Worm (Caenorhabditis elegans) whole organism, young adult: ENCODE data around the gene H03A11.13.

Experiments used
- Y53F4B.3 ChIP-seq: fragments of 200-800 bp; sonication (Bioruptor generic); IDR thresholded peaks from 2 replicates; pipeline ENCODE4 v1.3.6; 2022; ENCODE audit warnings: missing genetic modification reagents, missing genetic modification characterization, missing compliant biosample characterization
- Y79H2A.3 ChIP-seq: fragments of 200-800 bp; sonication (Bioruptor generic); conservative IDR thresholded peaks from 2 replicates; pipeline ENCODE4 v1.3.6; 2022; ENCODE audit warnings: missing genetic modification reagents, missing genetic modification characterization, missing compliant biosample characterization
- aptf-3 ChIP-seq: fragments of 200-800 bp; sonication (Bioruptor generic); IDR thresholded peaks from 2 replicates; pipeline ENCODE4 v1.3.6; 2022; ENCODE audit warnings: missing genetic modification characterization, missing compliant biosample characterization
- ccch-3 ChIP-seq: fragments of 200-800 bp; sonication (Bioruptor generic); optimal IDR thresholded peaks from 2 replicates; lab custom pipeline; 2018; ENCODE audit warnings: mild to moderate bottlenecking, missing genetic modification characterization, missing compliant biosample characterization
- ceh-40 ChIP-seq: fragments of 200-800 bp; sonication (Bioruptor generic); IDR thresholded peaks from 2 replicates; pipeline ENCODE4 v1.3.6; 2022; ENCODE audit warnings: missing genetic modification characterization, missing compliant biosample characterization
- ets-4 ChIP-seq: fragments of 200-800 bp; sonication (Bioruptor generic); optimal IDR thresholded peaks from 2 replicates; lab custom pipeline; 2018; ENCODE audit warnings: mild to moderate bottlenecking, missing genetic modification characterization, missing compliant biosample characterization
- hmg-1.2 ChIP-seq: fragments of 200-800 bp; sonication (Bioruptor generic); IDR thresholded peaks from 2 replicates; pipeline ENCODE4 v1.3.6; 2022; ENCODE audit warnings: missing genetic modification reagents, missing genetic modification characterization, missing compliant biosample characterization
- lir-1 ChIP-seq: fragments of 200-800 bp; sonication (Bioruptor generic); conservative IDR thresholded peaks from 2 replicates; pipeline ENCODE4 v1.3.6; 2022; ENCODE audit warnings: missing genetic modification reagents, missing genetic modification characterization, missing compliant biosample characterization
- mxl-1 ChIP-seq: sonication (generic microtip); optimal IDR thresholded peaks from 2 replicates; lab custom pipeline; 2016; ENCODE audit warnings: missing genetic modification characterization, missing compliant biosample characterization
- nfya-2 ChIP-seq: fragments of 200-800 bp; sonication (Bioruptor generic); IDR thresholded peaks from 2 replicates; pipeline ENCODE4 v1.3.6; 2022; ENCODE audit warnings: missing genetic modification reagents, missing genetic modification characterization, missing compliant biosample characterization
- snpc-4 ChIP-seq, 5 experiments: fragments of 150-350 bp in 1 of 5; sonication (generic microtip) in 4 of 5; optimal IDR thresholded peaks; 2 replicates each; lab custom pipeline; 2014 to 2018; ENCODE audit warnings: missing genetic modification characterization in 5 of 5, missing biosample characterization in 3 of 5, antibody characterized with exemption in 2 of 5, mild to moderate bottlenecking in 2 of 5, missing compliant biosample characterization in 2 of 5, missing genotype in 2 of 5, moderate library complexity in 2 of 5, missing genetic modification reagents in 1 of 5

ce11 chrX:15213182-15213829 is at the start of gene H03A11.13, which contains the start of gene famk-1:
- TF ChIP-seq Y53F4B.3 (GFP tag; lab: Robert Waterston, UW) (no peak), lir-1 (no peak), hmg-1.2 (GFP tag; lab: Robert Waterston, UW) (no peak), nfya-2 (no peak), mxl-1 (tag; lab: Kevin White, UChicago) (no peak), snpc-4 (GFP tag; optimal IDR thresholded peaks at IDR 0.05; lab: Kevin White, UChicago) (no peak), snpc-4 (tag; optimal IDR thresholded peaks at IDR 0.05; lab: Kevin White, UChicago) (no peak), ets-4 (GFP tag; lab: Kevin White, UChicago) (no peak), ceh-40 (GFP tag; lab: Robert Waterston, UW) (no peak), ccch-3 (GFP tag; lab: Kevin White, UChicago) (no peak), Y79H2A.3 (GFP tag; lab: Robert Waterston, UW) (no peak), aptf-3 (GFP tag; lab: Robert Waterston, UW) (no peak)
